Worm (Caenorhabditis elegans): ENCODE results near the gene R02D3.8.

DNA sequence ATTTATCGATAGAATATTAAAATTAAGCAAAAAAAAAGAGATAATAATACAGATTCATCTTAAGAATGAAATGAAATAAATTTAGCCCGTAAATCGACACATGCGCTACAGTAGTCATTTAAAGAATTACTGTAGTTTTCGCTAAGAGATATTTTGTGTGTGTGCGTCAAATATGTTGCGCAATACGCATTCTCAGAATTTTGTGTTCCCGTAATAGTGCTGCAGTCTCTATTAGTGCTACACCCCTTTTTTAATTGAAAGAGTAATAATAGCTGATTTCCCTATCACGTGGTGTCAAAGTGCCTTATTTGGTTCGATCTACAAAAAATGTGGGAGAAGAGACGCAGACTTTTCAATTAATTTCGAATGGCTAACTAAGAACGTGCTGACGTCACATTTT is 12.7 kb downstream of the R02D3.8 start:
- TF ChIP-seq nfya-1 (tag; optimal IDR thresholded peaks at IDR 0.05) (no peak), ttx-3 (tag; optimal IDR thresholded peaks at IDR 0.05) (no peak), pag-3 (tag; optimal IDR thresholded peaks at IDR 0.05; ENCODE audit: borderline replicate concordance) (no peak), hlh-30 (tag; optimal IDR thresholded peaks at IDR 0.05; ENCODE audit: insufficient read depth) (no peak), elt-2 (tag; optimal IDR thresholded peaks at IDR 0.05) (no peak), C08G9.2 (tag; optimal IDR thresholded peaks at IDR 0.05) (no peak), pha-4 (tag; optimal IDR thresholded peaks at IDR 0.05) (no peak), ceh-48 (tag; optimal IDR thresholded peaks at IDR 0.05) (no peak), gmeb-2 (tag; optimal IDR thresholded peaks at IDR 0.05) (no peak), fkh-6 (tag; optimal IDR thresholded peaks at IDR 0.05) (no peak), lim-6 (tag; optimal IDR thresholded peaks at IDR 0.05) (no peak), ama-1 (optimal IDR thresholded peaks at IDR 0.05) (no peak)

Data from whole organism, late embryonic.